Fruit fly (Drosophila melanogaster): ENCODE data around the gene Smox.

DNA sequence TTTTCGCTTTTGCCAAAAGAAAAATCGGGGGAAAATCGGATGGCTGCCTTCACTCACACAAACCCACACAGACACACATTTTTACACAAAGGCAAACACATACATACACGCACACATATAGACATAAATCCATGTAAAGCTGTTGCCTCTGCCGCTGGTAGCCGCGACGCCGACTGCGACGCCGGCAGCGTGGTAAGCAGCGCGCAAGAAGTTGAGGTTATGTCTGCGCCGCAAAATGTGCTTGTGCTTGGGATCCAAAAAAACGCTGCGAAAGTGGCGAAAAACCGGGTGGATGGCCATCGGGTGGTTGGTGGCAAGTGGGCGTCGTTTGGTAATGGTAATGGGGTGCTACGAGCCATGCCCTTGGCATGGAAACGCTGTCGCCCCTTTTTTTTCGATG lies 37.8 kb upstream of the Smox start:
- TF ChIP-seq ttk (optimal IDR thresholded peaks at IDR 0.05) = no peak
- no peak for TF ChIP-seq psq (optimal IDR thresholded peaks at IDR 0.05)
- no peak for TF ChIP-seq insv (optimal IDR thresholded peaks at IDR 0.05)
